Worm (Caenorhabditis elegans) whole organism, early embryonic: ENCODE measurements around the gene T03G11.9.

Experiments
- B0310.2 ChIP-seq: sonication (generic microtip); optimal IDR thresholded peaks from 2 replicates; lab custom pipeline; 2016; ENCODE audit warnings: mild to moderate bottlenecking, missing genetic modification characterization, missing compliant biosample characterization
- F13C5.2 ChIP-seq: sonication (generic microtip); optimal IDR thresholded peaks from 2 replicates; lab custom pipeline; 2017; ENCODE audit warnings: mild to moderate bottlenecking, missing genetic modification characterization, inconsistent platforms, missing compliant biosample characterization
- aly-1 ChIP-seq: sonication (generic microtip); optimal IDR thresholded peaks from 2 replicates; lab custom pipeline; 2016; ENCODE audit warnings: missing genetic modification characterization, missing compliant biosample characterization
- ama-1 ChIP-seq: fragments of 150-350 bp; optimal IDR thresholded peaks from 2 replicates; lab custom pipeline; 2014
- ceh-13 ChIP-seq: fragments of 200-800 bp; sonication (Bioruptor generic); optimal IDR thresholded peaks from 2 replicates; lab custom pipeline; 2018; ENCODE audit warnings: mild to moderate bottlenecking, missing genetic modification characterization, missing compliant biosample characterization
- ceh-36 ChIP-seq: sonication (generic microtip); optimal IDR thresholded peaks from 2 replicates; lab custom pipeline; 2016; ENCODE audit warnings: missing genetic modification characterization, inconsistent platforms, missing compliant biosample characterization
- ets-7 ChIP-seq: sonication (generic microtip); optimal IDR thresholded peaks from 2 replicates; lab custom pipeline; 2016; ENCODE audit warnings: missing genotype, missing genetic modification characterization, missing compliant biosample characterization
- flt-1 ChIP-seq: fragments of 200-800 bp; sonication (Bioruptor generic); IDR thresholded peaks from 2 replicates; pipeline ENCODE4 v1.3.6; 2022; ENCODE audit warnings: missing genetic modification characterization, missing compliant biosample characterization
- hmbx-1 ChIP-seq: sonication (generic microtip); optimal IDR thresholded peaks from 2 replicates; lab custom pipeline; 2016; ENCODE audit warnings: mild to moderate bottlenecking, missing genetic modification characterization, missing compliant biosample characterization
- hmg-4 ChIP-seq: fragments of 200-800 bp; sonication (Bioruptor generic); optimal IDR thresholded peaks from 2 replicates; lab custom pipeline; 2018; ENCODE audit warnings: mild to moderate bottlenecking, missing genetic modification characterization, missing compliant biosample characterization
- hnd-1 ChIP-seq: sonication (generic microtip); optimal IDR thresholded peaks from 2 replicates; lab custom pipeline; 2016; ENCODE audit warnings: missing genetic modification characterization, missing compliant biosample characterization
- pes-1 ChIP-seq: fragments of 200-800 bp; sonication (Bioruptor generic); IDR thresholded peaks from 2 replicates; pipeline ENCODE4 v1.3.6; 2022; ENCODE audit warnings: missing genetic modification reagents, missing genetic modification characterization, missing compliant biosample characterization
- scrt-1 ChIP-seq: fragments of 200-800 bp; sonication (Bioruptor generic); IDR thresholded peaks from 2 replicates; pipeline ENCODE4 v1.3.6; 2022; ENCODE audit warnings: missing genetic modification characterization, missing compliant biosample characterization
- sea-1 ChIP-seq: fragments of 200-800 bp; sonication (Bioruptor generic); conservative IDR thresholded peaks from 2 replicates; pipeline ENCODE4 v1.3.6; 2022; ENCODE audit warnings: missing genetic modification characterization, missing compliant biosample characterization
- tbx-11 ChIP-seq: fragments of 200-800 bp; sonication (Bioruptor generic); IDR thresholded peaks from 2 replicates; pipeline ENCODE4 v1.3.6; 2022; ENCODE audit warnings: missing genetic modification characterization, missing compliant biosample characterization
- tbx-37 ChIP-seq: fragments of 200-800 bp; sonication (Bioruptor generic); conservative IDR thresholded peaks from 2 replicates; pipeline ENCODE4 v1.3.6; 2022; ENCODE audit warnings: missing genetic modification reagents, missing genetic modification characterization, missing compliant biosample characterization
- tra-4 ChIP-seq: sonication (generic microtip); optimal IDR thresholded peaks from 2 replicates; lab custom pipeline; 2017; ENCODE audit warnings: missing genetic modification characterization, missing compliant biosample characterization

Gene T03G11.9

ce11 chrX:5168770-5169169 lies 15.3 kb upstream of the T03G11.9 start:
- no peak for TF ChIP-seq ceh-13 (GFP tag; lab: Kevin White, UChicago)

- TF ChIP-seq flt-1 (GFP tag; lab: Robert Waterston, UW) (no peak), tbx-37 (GFP tag; lab: Robert Waterston, UW) (no peak), aly-1 (no peak), ets-7 (tag; lab: Kevin White, UChicago) (no peak), sea-1 (GFP tag; lab: Robert Waterston, UW) (no peak), scrt-1 (GFP tag; lab: Robert Waterston, UW) (no peak), hmg-4 (GFP tag; lab: Kevin White, UChicago) (no peak)
Observed at ce11 chrX:5171085-5171484, 12.9 kb upstream of the T03G11.9 start, which contains the start of gene T03G11.10. Gene T03G11.10 (minus strand): TSS chrX:5171185.

ce11 chrX:5174256-5174655 lies 9.8 kb upstream of the T03G11.9 start, which contains the start of gene zchc-1A:
Gene zchc-1A (plus strand): TSS chrX:5174369.
- TF ChIP-seq ceh-36 (tag; lab: Kevin White, UChicago) (no peak), tra-4 (tag; lab: Kevin White, UChicago) (no peak), aly-1 (no peak), hmbx-1 (no peak), scrt-1 (GFP tag; lab: Robert Waterston, UW) (no peak), ceh-13 (GFP tag; lab: Kevin White, UChicago) (no peak), ama-1 (lab: Kevin White, UChicago) (no peak), hnd-1 (tag; lab: Kevin White, UChicago) (no peak), hmg-4 (GFP tag; lab: Kevin White, UChicago) (no peak), sea-1 (GFP tag; lab: Robert Waterston, UW) (no peak), B0310.2 (tag; lab: Kevin White, UChicago) (no peak), tbx-11 (GFP tag; lab: Robert Waterston, UW) (no peak), ets-7 (tag; lab: Kevin White, UChicago) (no peak)

- TF ChIP-seq hmg-4 (GFP tag; lab: Kevin White, UChicago) (no peak), pes-1 (GFP tag; lab: Robert Waterston, UW) (no peak), ceh-13 (GFP tag; lab: Kevin White, UChicago) (no peak)
Observed at ce11 chrX:5179050-5179449, 5.0 kb upstream of the T03G11.9 start, which contains the start of gene metl-9. Gene metl-9 (minus strand): TSS chrX:5179150.

- no peak for TF ChIP-seq tbx-11 (GFP tag; lab: Robert Waterston, UW)
- no peak for TF ChIP-seq tra-4 (tag; lab: Kevin White, UChicago)
- no peak for TF ChIP-seq aly-1
- no peak for TF ChIP-seq ets-7 (tag; lab: Kevin White, UChicago)
- TF ChIP-seq sea-1 (GFP tag; lab: Robert Waterston, UW), result no peak
- TF ChIP-seq ceh-36 (tag; lab: Kevin White, UChicago), result no peak
- no peak for TF ChIP-seq hmbx-1
- no peak for TF ChIP-seq flt-1 (GFP tag; lab: Robert Waterston, UW)
- TF ChIP-seq ceh-13 (GFP tag; lab: Kevin White, UChicago), result no peak
- no peak for TF ChIP-seq F13C5.2 (tag; lab: Kevin White, UChicago)
- no peak for TF ChIP-seq tbx-37 (GFP tag; lab: Robert Waterston, UW)
- TF ChIP-seq scrt-1 (GFP tag; lab: Robert Waterston, UW), result no peak
- TF ChIP-seq hmg-4 (GFP tag; lab: Kevin White, UChicago), result no peak
- no peak for TF ChIP-seq hnd-1 (tag; lab: Kevin White, UChicago)
- no peak for TF ChIP-seq B0310.2 (tag; lab: Kevin White, UChicago)
Observed at ce11 chrX:5179874-5180273, 4.2 kb upstream of the T03G11.9 start, which contains the start of gene sru-48. Gene sru-48 (plus strand): TSS chrX:5180174.

- TF ChIP-seq ets-7 (tag; lab: Kevin White, UChicago) (no peak), B0310.2 (tag; lab: Kevin White, UChicago) (no peak), hmg-4 (GFP tag; lab: Kevin White, UChicago) (no peak), tbx-11 (GFP tag; lab: Robert Waterston, UW) (no peak), hnd-1 (tag; lab: Kevin White, UChicago) (no peak), tbx-37 (GFP tag; lab: Robert Waterston, UW) (no peak), pes-1 (GFP tag; lab: Robert Waterston, UW) (no peak), sea-1 (GFP tag; lab: Robert Waterston, UW) (no peak), F13C5.2 (tag; lab: Kevin White, UChicago) (no peak), flt-1 (GFP tag; lab: Robert Waterston, UW) (no peak), ceh-36 (tag; lab: Kevin White, UChicago) (no peak), tra-4 (tag; lab: Kevin White, UChicago) (no peak), ama-1 (lab: Kevin White, UChicago) (no peak)
Observed at ce11 chrX:5188977-5189376, 4.9 kb downstream of the T03G11.9 start, which contains the start of gene zig-6. Gene zig-6 (minus strand): TSS chrX:5189077.

- TF ChIP-seq hmg-4 (GFP tag; lab: Kevin White, UChicago), result no peak
Observed at ce11 chrX:5190061-5190460, 6.0 kb downstream of the T03G11.9 start.

- TF ChIP-seq tbx-11 (GFP tag; lab: Robert Waterston, UW) (no peak), hnd-1 (tag; lab: Kevin White, UChicago) (no peak), scrt-1 (GFP tag; lab: Robert Waterston, UW) (no peak), ama-1 (lab: Kevin White, UChicago) (no peak), hmg-4 (GFP tag; lab: Kevin White, UChicago) (no peak), aly-1 (no peak), flt-1 (GFP tag; lab: Robert Waterston, UW) (no peak), B0310.2 (tag; lab: Kevin White, UChicago) (no peak), tra-4 (tag; lab: Kevin White, UChicago) (no peak), F13C5.2 (tag; lab: Kevin White, UChicago) (no peak), pes-1 (GFP tag; lab: Robert Waterston, UW) (no peak), ceh-13 (GFP tag; lab: Kevin White, UChicago) (no peak), hmbx-1 (no peak), ceh-36 (tag; lab: Kevin White, UChicago) (no peak), tbx-37 (GFP tag; lab: Robert Waterston, UW) (no peak)
Observed at ce11 chrX:5193402-5193801, 9.4 kb downstream of the T03G11.9 start.
